Worm (Caenorhabditis elegans): ENCODE results near the gene fbxa-73.
"Not testable (repeated sequence)": the region's sequence is repeated elsewhere in the genome, so short reads cannot be mapped to it uniquely, and the experiment has no call there.

Gene fbxa-73

DNA sequence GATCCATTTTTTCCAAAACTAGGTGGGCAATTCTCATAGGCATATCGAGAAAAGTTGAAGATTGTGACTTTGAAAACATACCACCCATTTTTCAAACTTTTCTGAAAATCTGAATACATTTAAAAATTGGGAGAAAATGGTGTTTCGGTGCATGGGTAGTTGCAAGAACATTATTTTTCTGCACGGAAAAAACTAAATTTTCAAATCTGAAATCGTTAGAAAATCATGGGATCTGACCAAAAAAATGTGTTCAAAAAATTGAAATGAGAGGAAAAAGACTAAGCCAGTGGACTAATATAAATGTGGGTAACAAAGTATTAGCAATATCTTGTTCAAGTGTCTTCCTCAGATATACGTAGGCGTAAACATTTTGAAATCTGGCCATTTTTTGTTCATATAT lies 5.6 kb downstream of the fbxa-73 start, which contains the start of gene fbxa-43:
TSS of gene fbxa-43 (minus strand) at position 101 of the 400 bp plus-strand sequence.
- TF ChIP-seq gei-17 (GFP tag; optimal IDR thresholded peaks at IDR 0.05) (no peak), pbrm-1 (GFP tag; IDR thresholded peaks at IDR 0.05) (no peak), hlh-12 (tag; optimal IDR thresholded peaks at IDR 0.05) (no peak), B0035.1 (tag; optimal IDR thresholded peaks at IDR 0.05) (no peak), cebp-1 (GFP tag; IDR thresholded peaks at IDR 0.05) (no peak), cebp-1 (tag; optimal IDR thresholded peaks at IDR 0.05) (no peak), pha-4 (tag; optimal IDR thresholded peaks at IDR 0.05) (no peak), ama-1 (optimal IDR thresholded peaks at IDR 0.05) (no peak), ama-1 (GFP tag; optimal IDR thresholded peaks at IDR 0.05) (no peak), mes-4 (tag; optimal IDR thresholded peaks at IDR 0.05) (no peak), Y95B8A.8 (GFP tag; IDR thresholded peaks at IDR 0.05) (no peak), C06A6.2 (GFP tag; conservative IDR thresholded peaks at IDR 0.05) (no peak), aptf-3 (GFP tag; IDR thresholded peaks at IDR 0.05) (no peak), dpl-1 (GFP tag; optimal IDR thresholded peaks at IDR 0.05) (no peak), Y53F4B.3 (GFP tag; IDR thresholded peaks at IDR 0.05) (no peak), T07F8.4 (tag; optimal IDR thresholded peaks at IDR 0.05) (no peak), F37B4.10 (GFP tag; IDR thresholded peaks at IDR 0.05) (no peak)

DNA sequence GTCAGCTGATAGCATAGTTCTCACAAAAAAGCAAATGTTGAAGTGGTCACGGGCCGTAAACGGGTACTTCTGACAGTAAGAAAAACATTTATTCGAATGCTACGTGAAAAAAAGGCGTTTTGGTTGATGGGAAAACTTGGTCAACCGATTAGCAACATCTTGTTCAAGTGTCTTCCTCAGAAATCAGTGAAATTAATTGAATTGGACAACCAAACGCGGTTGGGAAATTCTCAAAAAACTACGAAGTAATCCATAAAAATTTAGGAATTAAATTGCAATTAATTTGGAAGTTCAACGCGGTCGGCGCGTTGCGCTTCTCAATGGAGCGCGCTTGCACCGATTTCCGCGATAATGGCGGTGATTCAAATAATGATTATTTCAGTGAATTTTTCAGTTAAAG lies 6.1 kb downstream of the fbxa-73 start:
- TF ChIP-seq dpff-1 (tag; optimal IDR thresholded peaks at IDR 0.05) = no peak
- no peak for TF ChIP-seq lir-1 (GFP tag; conservative IDR thresholded peaks at IDR 0.05)
- no peak for TF ChIP-seq ceh-100 (GFP tag; IDR thresholded peaks at IDR 0.05)
- TF ChIP-seq chd-7 (tag; optimal IDR thresholded peaks at IDR 0.05) = no peak
- no peak for TF ChIP-seq aptf-2 (GFP tag; conservative IDR thresholded peaks at IDR 0.05)
- no peak for TF ChIP-seq attf-5 (GFP tag; optimal IDR thresholded peaks at IDR 0.05)
- TF ChIP-seq F57A8.1 (GFP tag; optimal IDR thresholded peaks at IDR 0.05) = no peak
- TF ChIP-seq snpc-1.1 (tag; optimal IDR thresholded peaks at IDR 0.05; ENCODE audit: insufficient read depth) = no peak
- no peak for TF ChIP-seq F22D6.2 (tag; optimal IDR thresholded peaks at IDR 0.05)
- no peak for TF ChIP-seq tbx-9 (tag; optimal IDR thresholded peaks at IDR 0.05; ENCODE audit: borderline replicate concordance)
- TF ChIP-seq hlh-12 (tag; optimal IDR thresholded peaks at IDR 0.05) = no peak
- TF ChIP-seq aptf-3 (GFP tag; IDR thresholded peaks at IDR 0.05) = no peak

DNA sequence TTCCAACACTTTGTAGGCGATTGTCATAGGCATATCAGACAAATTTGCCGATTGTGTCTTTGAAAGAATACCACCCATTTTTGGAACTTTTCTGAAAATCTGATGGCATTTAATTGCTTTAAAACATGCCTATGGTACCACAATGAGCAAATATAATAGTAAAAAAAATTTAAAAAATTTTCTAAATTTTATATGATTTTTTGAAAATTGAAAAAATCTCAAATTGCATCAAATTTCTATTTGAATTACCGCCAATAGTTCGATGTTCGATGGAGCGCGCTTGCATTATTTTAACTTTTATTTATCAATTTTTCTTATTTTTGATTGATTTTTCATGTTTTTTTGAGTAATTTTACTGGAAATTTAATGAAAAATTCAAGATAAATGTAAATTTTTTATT lies 8.1 kb downstream of the fbxa-73 start, which contains the start of gene fbxa-42:
TSS of gene fbxa-42 (minus strand) at position 101 of the 400 bp plus-strand sequence.
- TF ChIP-seq akir-1 (GFP tag; optimal IDR thresholded peaks at IDR 0.05); T07F8.4 (tag; optimal IDR thresholded peaks at IDR 0.05); B0261.1 (tag; optimal IDR thresholded peaks at IDR 0.05): not testable (repeated sequence)

DNA sequence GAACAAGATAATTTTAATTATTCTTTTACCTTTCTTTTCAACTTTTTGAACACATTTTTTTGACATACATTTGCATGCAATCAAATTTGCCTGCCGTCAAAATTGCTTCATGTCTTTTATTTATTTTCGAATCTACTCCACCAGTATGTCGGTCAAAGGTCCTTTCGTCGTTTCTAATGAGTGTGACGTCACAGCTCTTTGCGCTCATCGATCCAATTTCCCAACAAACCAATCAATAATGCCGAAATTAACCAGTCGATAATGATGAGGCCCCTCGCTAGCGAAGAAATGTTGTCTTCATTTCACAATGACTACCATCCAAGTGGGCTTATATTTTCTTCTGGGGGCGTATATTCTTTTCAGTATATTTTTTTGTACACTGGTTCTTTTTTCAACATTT lies 9.7 kb downstream of the fbxa-73 start, which contains the start of gene Y54F10BM.6:
TSS of gene Y54F10BM.6 (plus strand) at position 301 of the 400 bp plus-strand sequence.
- no peak for TF ChIP-seq aptf-3 (GFP tag; IDR thresholded peaks at IDR 0.05)
- no peak for TF ChIP-seq B0336.3 (GFP tag; IDR thresholded peaks at IDR 0.05)
- TF ChIP-seq nfya-1 (tag; optimal IDR thresholded peaks at IDR 0.05; ENCODE audit: borderline replicate concordance, insufficient read depth) = no peak
- TF ChIP-seq B0019.2 (GFP tag; conservative IDR thresholded peaks at IDR 0.05) = no peak
- no peak for TF ChIP-seq ztf-22 (GFP tag; optimal IDR thresholded peaks at IDR 0.05)
- no peak for TF ChIP-seq ceh-91 (GFP tag; IDR thresholded peaks at IDR 0.05)
- TF ChIP-seq snpc-1.1 (tag; optimal IDR thresholded peaks at IDR 0.05; ENCODE audit: insufficient read depth) = no peak
- TF ChIP-seq F23B12.7 (tag; optimal IDR thresholded peaks at IDR 0.05; ENCODE audit: insufficient read depth) = no peak
- no peak for TF ChIP-seq attf-6 (GFP tag; IDR thresholded peaks at IDR 0.05)
- no peak for TF ChIP-seq attf-5 (GFP tag; optimal IDR thresholded peaks at IDR 0.05)
- TF ChIP-seq hmg-1.2 (GFP tag; IDR thresholded peaks at IDR 0.05) = no peak
- TF ChIP-seq pha-4 (tag; optimal IDR thresholded peaks at IDR 0.05) = no peak
- no peak for TF ChIP-seq F55B11.4 (tag; optimal IDR thresholded peaks at IDR 0.05; ENCODE audit: borderline replicate concordance, insufficient read depth)
